Worm (Caenorhabditis elegans): ENCODE results near the gene C13C4.7.

Gene C13C4.7

DNA sequence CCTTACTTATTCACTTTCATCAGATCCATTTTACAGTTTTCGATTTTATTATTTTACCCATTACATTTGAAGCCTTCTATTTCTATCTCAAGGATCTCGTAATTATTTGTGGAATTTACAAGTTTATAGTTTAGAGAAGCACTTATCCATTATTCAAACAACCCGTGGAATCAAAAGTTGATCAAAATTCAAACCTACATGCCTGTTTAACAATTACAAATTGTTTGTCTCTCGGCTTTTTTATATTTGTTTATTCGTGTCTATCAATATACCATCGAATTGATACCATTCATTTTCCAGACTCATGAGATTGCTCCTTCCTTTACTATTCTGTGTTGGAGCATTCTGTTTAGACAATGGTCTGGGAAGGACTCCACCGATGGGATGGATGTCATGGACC, 33.3 kb downstream of the C13C4.7 start, which contains the start of gene gana-1:
Gene gana-1 (plus strand): TSS at position 301 of the 400 bp plus-strand sequence.
- TF ChIP-seq unc-86 (tag; optimal IDR thresholded peaks at IDR 0.05) (no peak), elt-2 (tag; optimal IDR thresholded peaks at IDR 0.05) (no peak), K09A11.1 (tag; optimal IDR thresholded peaks at IDR 0.05; ENCODE audit: insufficient read depth) (no peak)

DNA sequence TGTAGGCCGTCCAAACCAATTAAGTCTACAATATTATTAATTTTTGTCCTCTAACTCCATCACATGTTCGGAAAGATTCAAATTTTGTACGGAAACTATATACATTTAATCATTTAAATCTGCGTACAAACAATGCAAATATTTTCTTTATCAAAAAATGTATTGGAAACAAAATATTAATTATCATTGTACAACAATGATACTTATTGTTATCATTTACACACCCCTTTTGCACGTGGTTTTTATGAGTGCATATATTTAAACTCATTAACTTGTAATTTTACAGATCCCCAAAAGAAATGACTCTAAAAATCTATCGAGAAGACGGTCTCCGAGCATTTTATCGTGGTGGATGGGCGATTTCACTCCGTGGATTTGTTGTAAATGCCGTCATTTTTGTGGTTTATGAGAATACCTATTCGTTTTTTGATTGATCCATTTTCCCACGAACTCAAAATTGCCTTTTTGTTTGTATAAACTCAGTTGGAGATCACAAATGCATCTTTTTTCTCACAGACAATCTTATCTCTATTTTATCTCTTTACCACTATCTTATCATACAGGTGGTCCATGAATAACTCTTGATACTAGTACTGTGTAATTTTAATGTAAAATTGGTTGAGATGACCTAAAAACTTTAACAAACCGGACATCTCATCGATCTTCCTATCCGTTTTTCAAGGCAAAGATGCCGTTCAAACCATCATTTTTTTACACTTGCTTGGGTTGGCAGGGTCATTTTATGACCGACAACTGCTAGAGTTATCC, 34.2 kb downstream of the C13C4.7 start:
- TF ChIP-seq elt-2 (tag; optimal IDR thresholded peaks at IDR 0.05): peak; percentile 90
- no peak for TF ChIP-seq pqm-1 (tag; optimal IDR thresholded peaks at IDR 0.05)

DNA sequence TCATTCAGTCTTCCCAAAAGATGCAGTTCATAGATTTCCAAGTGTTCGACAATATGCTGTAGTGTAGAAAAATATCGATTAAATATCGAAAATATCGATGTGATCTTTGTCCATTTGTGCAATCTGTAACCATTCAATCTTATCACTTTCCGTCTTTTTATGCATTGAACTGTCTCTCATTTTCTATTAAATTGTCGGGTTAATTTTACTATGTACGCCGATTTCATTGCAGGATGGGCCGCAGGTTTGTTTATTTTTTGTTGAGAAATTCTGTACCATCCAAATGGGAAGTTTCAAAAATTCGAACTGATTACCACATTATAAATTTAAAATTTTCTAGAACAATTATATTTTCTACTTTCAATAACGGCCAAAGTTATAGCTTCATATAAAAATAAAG, 36.1 kb downstream of the C13C4.7 start, which contains the start of gene R07B7.8:
Gene R07B7.8 (minus strand): TSS at position 101 of the 400 bp plus-strand sequence.
- TF ChIP-seq odd-2 (tag; optimal IDR thresholded peaks at IDR 0.05) (no peak), tbx-7 (tag; optimal IDR thresholded peaks at IDR 0.05) (no peak), ztf-16 (tag; optimal IDR thresholded peaks at IDR 0.05) (no peak), sox-4 (tag; optimal IDR thresholded peaks at IDR 0.05) (no peak), ceh-34 (tag; optimal IDR thresholded peaks at IDR 0.05) (no peak), K02D7.2 (tag; optimal IDR thresholded peaks at IDR 0.05) (no peak)

DNA sequence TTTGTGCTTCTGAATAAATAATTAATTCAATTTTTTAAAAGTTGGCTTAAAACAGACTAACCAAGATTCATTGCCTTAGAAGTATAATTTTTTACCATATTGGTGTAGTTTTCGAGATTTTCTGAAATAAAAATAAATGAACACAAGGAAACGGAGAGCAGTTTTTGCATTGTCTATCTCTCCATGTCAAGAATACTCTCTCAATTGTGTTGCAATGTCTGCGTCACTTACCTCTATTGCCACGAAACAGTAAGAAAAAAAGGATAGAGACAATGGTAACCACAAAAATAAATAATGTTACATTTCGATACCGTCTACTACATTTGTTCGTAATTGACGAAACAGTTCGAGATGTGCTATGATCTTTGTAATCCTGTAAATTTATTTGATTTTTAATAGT, 37.3 kb downstream of the C13C4.7 start, which contains the start of gene R07B7.10:
Gene R07B7.10 (plus strand): TSS at position 285 of the 400 bp plus-strand sequence.
- TF ChIP-seq sox-4 (tag; optimal IDR thresholded peaks at IDR 0.05) (no peak), tbx-2 (tag; optimal IDR thresholded peaks at IDR 0.05) (no peak), sdc-2 (tag; optimal IDR thresholded peaks at IDR 0.05) (no peak), gmeb-2 (tag; optimal IDR thresholded peaks at IDR 0.05) (no peak), tbx-7 (tag; optimal IDR thresholded peaks at IDR 0.05) (no peak), nhr-11 (tag; optimal IDR thresholded peaks at IDR 0.05) (no peak), ama-1 (optimal IDR thresholded peaks at IDR 0.05) (no peak), pros-1 (tag; optimal IDR thresholded peaks at IDR 0.05) (no peak), pat-9 (tag; optimal IDR thresholded peaks at IDR 0.05) (no peak), pha-4 (tag; optimal IDR thresholded peaks at IDR 0.05) (no peak), ceh-22 (tag; optimal IDR thresholded peaks at IDR 0.05) (no peak), dve-1 (tag; optimal IDR thresholded peaks at IDR 0.05) (no peak), ceh-34 (tag; optimal IDR thresholded peaks at IDR 0.05) (no peak), mec-3 (tag; optimal IDR thresholded peaks at IDR 0.05; ENCODE audit: borderline replicate concordance) (no peak), unc-3 (GFP tag; conservative IDR thresholded peaks at IDR 0.05) (no peak), unc-3 (tag; optimal IDR thresholded peaks at IDR 0.05) (no peak), lim-6 (tag; optimal IDR thresholded peaks at IDR 0.05) (no peak), che-1 (tag; optimal IDR thresholded peaks at IDR 0.05) (no peak), sox-2 (GFP tag; IDR thresholded peaks at IDR 0.05) (no peak)

DNA sequence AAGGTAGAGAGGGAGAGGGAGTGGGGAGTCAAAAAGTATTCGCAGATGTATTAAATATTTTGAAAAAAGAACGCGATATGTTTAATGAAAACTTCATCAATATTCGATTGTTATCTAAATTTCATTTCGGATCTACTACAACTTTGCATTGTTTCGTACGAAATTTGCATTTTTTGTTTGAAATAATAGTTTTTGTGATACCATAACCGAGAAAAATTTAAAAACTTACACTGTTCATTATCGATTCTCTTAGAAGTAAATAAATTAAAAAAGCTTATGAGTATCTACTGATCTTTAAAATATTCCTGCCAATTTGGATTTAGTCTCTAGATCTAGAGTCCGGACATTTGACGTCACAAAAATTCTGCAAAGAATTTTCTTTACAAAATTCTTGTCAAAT, 40.0 kb downstream of the C13C4.7 start, which contains the start of gene R07B7.9:
Gene R07B7.9 (minus strand): TSS at position 101 of the 400 bp plus-strand sequence.
- no peak for TF ChIP-seq elt-4 (tag; optimal IDR thresholded peaks at IDR 0.05)
- TF ChIP-seq lim-6 (tag; optimal IDR thresholded peaks at IDR 0.05): no peak
- no peak for TF ChIP-seq C08G9.2 (tag; optimal IDR thresholded peaks at IDR 0.05)
- TF ChIP-seq lin-11 (tag; optimal IDR thresholded peaks at IDR 0.05): no peak
- no peak for TF ChIP-seq ceh-6 (GFP tag; optimal IDR thresholded peaks at IDR 0.05)
- TF ChIP-seq ceh-22 (tag; optimal IDR thresholded peaks at IDR 0.05): no peak
- TF ChIP-seq ref-2 (tag; optimal IDR thresholded peaks at IDR 0.05): no peak
- no peak for TF ChIP-seq ceh-14 (tag; optimal IDR thresholded peaks at IDR 0.05)
- no peak for TF ChIP-seq ceh-24 (tag; optimal IDR thresholded peaks at IDR 0.05)
- no peak for TF ChIP-seq nhr-232 (tag; optimal IDR thresholded peaks at IDR 0.05)
- no peak for TF ChIP-seq fkh-10 (GFP tag; optimal IDR thresholded peaks at IDR 0.05)
- no peak for TF ChIP-seq dve-1 (tag; optimal IDR thresholded peaks at IDR 0.05)
- no peak for TF ChIP-seq che-1 (tag; optimal IDR thresholded peaks at IDR 0.05)
- no peak for TF ChIP-seq ceh-9 (tag; optimal IDR thresholded peaks at IDR 0.05)
- no peak for TF ChIP-seq sox-2 (GFP tag; IDR thresholded peaks at IDR 0.05)
- no peak for TF ChIP-seq pqm-1 (tag; optimal IDR thresholded peaks at IDR 0.05)
- TF ChIP-seq pag-3 (tag; optimal IDR thresholded peaks at IDR 0.05; ENCODE audit: borderline replicate concordance): no peak
- TF ChIP-seq T23F11.4 (GFP tag; optimal IDR thresholded peaks at IDR 0.05): no peak
